Worm (Caenorhabditis elegans): ENCODE results near the gene ZK930.2.

ce11 chrII:11844984-11845383, 48.2 kb downstream of the ZK930.2 start:
- TF ChIP-seq blmp-1 (tag; optimal IDR thresholded peaks at IDR 0.05): no peak
- no peak for TF ChIP-seq skn-1 (tag; optimal IDR thresholded peaks at IDR 0.05)
- no peak for TF ChIP-seq unc-62 (GFP tag; optimal IDR thresholded peaks at IDR 0.05)
- TF ChIP-seq mep-1 (tag; optimal IDR thresholded peaks at IDR 0.05): no peak
- TF ChIP-seq swsn-7 (tag; optimal IDR thresholded peaks at IDR 0.05): no peak
- no peak for TF ChIP-seq fkh-8 (tag; optimal IDR thresholded peaks at IDR 0.05)
- no peak for TF ChIP-seq snpc-4 (tag; optimal IDR thresholded peaks at IDR 0.05)
- TF ChIP-seq unc-130 (tag; optimal IDR thresholded peaks at IDR 0.05): no peak
- no peak for TF ChIP-seq zag-1 (tag; optimal IDR thresholded peaks at IDR 0.05)
- TF ChIP-seq ztf-11 (tag; optimal IDR thresholded peaks at IDR 0.05): no peak
- no peak for TF ChIP-seq fkh-10 (GFP tag; optimal IDR thresholded peaks at IDR 0.05)

All from whole organism, L1 larva.